Worm (Caenorhabditis elegans) whole organism, L2 larva: ENCODE data around the gene stg-1.

ENCODE experiments used
- C34F6.9 ChIP-seq: fragments of 150-350 bp; optimal IDR thresholded peaks from 2 replicates; lab custom pipeline; 2014; ENCODE audit warnings: missing biosample characterization, missing genetic modification characterization
- R02D3.7 ChIP-seq: fragments of 150-350 bp; optimal IDR thresholded peaks from 2 replicates; lab custom pipeline; 2014; ENCODE audit warnings: missing biosample characterization, missing genetic modification characterization
- Y55F3AM.14 ChIP-seq: fragments of 200-800 bp; sonication (Bioruptor generic); optimal IDR thresholded peaks from 2 replicates; lab custom pipeline; 2018; ENCODE audit warnings: mild to moderate bottlenecking, missing genetic modification characterization, missing compliant biosample characterization
- alr-1 ChIP-seq: fragments of 150-350 bp; optimal IDR thresholded peaks from 2 replicates; lab custom pipeline; 2014; ENCODE audit warnings: missing biosample characterization, missing genetic modification characterization
- aly-2 ChIP-seq: fragments of 150-350 bp; optimal IDR thresholded peaks from 2 replicates; lab custom pipeline; 2014; ENCODE audit warnings: missing biosample characterization, missing genetic modification characterization
- ama-1 ChIP-seq: fragments of 150-350 bp; optimal IDR thresholded peaks from 2 replicates; lab custom pipeline; 2018; ENCODE audit warnings: inconsistent platforms
- blmp-1 ChIP-seq: sonication (generic microtip); optimal IDR thresholded peaks from 2 replicates; lab custom pipeline; 2017; ENCODE audit warnings: missing genetic modification characterization, mild to moderate bottlenecking, missing compliant biosample characterization, antibody characterized with exemption, moderate library complexity; ENCODE audit not compliant: insufficient read depth
- ceh-16 ChIP-seq: fragments of 150-350 bp; optimal IDR thresholded peaks from 2 replicates; lab custom pipeline; 2014; ENCODE audit warnings: missing biosample characterization, missing genetic modification characterization
- ceh-82 ChIP-seq: fragments of 150-350 bp; optimal IDR thresholded peaks from 2 replicates; lab custom pipeline; 2014; ENCODE audit warnings: missing biosample characterization, missing genetic modification characterization
- crh-2 ChIP-seq: sonication (generic microtip); optimal IDR thresholded peaks from 2 replicates; lab custom pipeline; 2017; ENCODE audit warnings: missing biosample characterization, missing genetic modification characterization
- dmd-4 ChIP-seq: sonication (generic microtip); optimal IDR thresholded peaks from 2 replicates; lab custom pipeline; 2017; ENCODE audit warnings: missing biosample characterization, missing genetic modification characterization
- egl-27 ChIP-seq: sonication (generic microtip); optimal IDR thresholded peaks from 3 replicates; lab custom pipeline; 2017; ENCODE audit warnings: missing biosample characterization, missing genetic modification reagents, missing genetic modification characterization
- elt-1 ChIP-seq: fragments of 150-350 bp; optimal IDR thresholded peaks from 2 replicates; lab custom pipeline; 2014; ENCODE audit warnings: missing biosample characterization, missing genetic modification characterization
- elt-3 ChIP-seq: sonication (generic microtip); optimal IDR thresholded peaks from 2 replicates; lab custom pipeline; 2017; ENCODE audit warnings: missing biosample characterization, missing genetic modification characterization
- fos-1 ChIP-seq: fragments of 150-350 bp; optimal IDR thresholded peaks from 2 replicates; lab custom pipeline; 2014; ENCODE audit warnings: missing biosample characterization, missing genetic modification characterization
- gmeb-1 ChIP-seq: fragments of 150-350 bp; optimal IDR thresholded peaks from 2 replicates; lab custom pipeline; 2014; ENCODE audit warnings: missing biosample characterization, missing genetic modification characterization
- lin-11 ChIP-seq: fragments of 150-350 bp; sonication (generic microtip); optimal IDR thresholded peaks from 2 replicates; lab custom pipeline; 2014; ENCODE audit warnings: missing biosample characterization, missing genetic modification characterization, inconsistent platforms, mixed read lengths
- lin-13 ChIP-seq: fragments of 150-350 bp; optimal IDR thresholded peaks from 2 replicates; lab custom pipeline; 2014; ENCODE audit warnings: missing biosample characterization, missing genetic modification reagents, missing genetic modification characterization
- lin-39 ChIP-seq: fragments of 150-350 bp; optimal IDR thresholded peaks from 2 replicates; lab custom pipeline; 2014; ENCODE audit warnings: missing biosample characterization, missing genetic modification reagents, missing genetic modification characterization
- lsy-2 ChIP-seq, 2 experiments: fragments of 150-350 bp in 1 of 2; sonication (generic microtip) in 1 of 2; optimal IDR thresholded peaks; 2 replicates each; lab custom pipeline; 2014 to 2017; ENCODE audit warnings: missing biosample characterization in 2 of 2, missing genetic modification characterization in 2 of 2
- mab-5 ChIP-seq: fragments of 150-350 bp; optimal IDR thresholded peaks from 2 replicates; lab custom pipeline; 2014; ENCODE audit warnings: missing biosample characterization, missing genetic modification characterization
- mbf-1 ChIP-seq: sonication (generic microtip); optimal IDR thresholded peaks from 2 replicates; lab custom pipeline; 2017; ENCODE audit warnings: missing biosample characterization, missing genetic modification characterization
- mdl-1 ChIP-seq, 2 experiments: fragments of 150-350 bp in 1 of 2; sonication (generic microtip) in 1 of 2; optimal IDR thresholded peaks; 2 replicates each; lab custom pipeline; 2017; ENCODE audit warnings: missing biosample characterization in 2 of 2, missing genetic modification characterization in 2 of 2
- nhr-10 ChIP-seq: sonication (generic microtip); optimal IDR thresholded peaks from 2 replicates; lab custom pipeline; 2017; ENCODE audit warnings: missing biosample characterization, missing genetic modification characterization
- nhr-11 ChIP-seq: fragments of 150-350 bp; optimal IDR thresholded peaks from 2 replicates; lab custom pipeline; 2014; ENCODE audit warnings: missing biosample characterization, missing genetic modification characterization
- nhr-12 ChIP-seq: fragments of 150-350 bp; optimal IDR thresholded peaks from 2 replicates; lab custom pipeline; 2014; ENCODE audit warnings: missing biosample characterization, missing genetic modification characterization
- nhr-129 ChIP-seq: fragments of 150-350 bp; optimal IDR thresholded peaks from 2 replicates; lab custom pipeline; 2014; ENCODE audit warnings: missing biosample characterization, missing genetic modification characterization
- nhr-21 ChIP-seq: fragments of 150-350 bp; optimal IDR thresholded peaks from 2 replicates; lab custom pipeline; 2014; ENCODE audit warnings: missing biosample characterization, missing genetic modification characterization
- nhr-237 ChIP-seq: fragments of 150-350 bp; optimal IDR thresholded peaks from 2 replicates; lab custom pipeline; 2014; ENCODE audit warnings: missing biosample characterization, missing genetic modification characterization
- nhr-6 ChIP-seq: fragments of 150-350 bp; optimal IDR thresholded peaks from 2 replicates; lab custom pipeline; 2014; ENCODE audit warnings: missing biosample characterization, missing genetic modification characterization
- nhr-77 ChIP-seq: fragments of 150-350 bp; optimal IDR thresholded peaks from 2 replicates; lab custom pipeline; 2014; ENCODE audit warnings: missing biosample characterization, missing genetic modification characterization
- peb-1 ChIP-seq: fragments of 150-350 bp; optimal IDR thresholded peaks from 2 replicates; lab custom pipeline; 2014; ENCODE audit warnings: missing biosample characterization, missing genetic modification characterization
- sem-4 ChIP-seq: fragments of 150-350 bp; optimal IDR thresholded peaks from 2 replicates; lab custom pipeline; 2014; ENCODE audit warnings: missing biosample characterization, missing genetic modification reagents, missing genetic modification characterization
- skn-1 ChIP-seq: sonication (generic microtip); optimal IDR thresholded peaks from 2 replicates; lab custom pipeline; 2017; ENCODE audit warnings: missing biosample characterization, missing genetic modification characterization
- sma-3 ChIP-seq: sonication (generic microtip); optimal IDR thresholded peaks from 2 replicates; lab custom pipeline; 2016; ENCODE audit warnings: missing genetic modification reagents, missing genetic modification characterization, missing compliant biosample characterization
- sma-9 ChIP-seq, 2 experiments: fragments of 150-350 bp in 1 of 2; sonication (generic microtip) in 1 of 2; optimal IDR thresholded peaks; 2 replicates each; lab custom pipeline; 2014 to 2016; ENCODE audit warnings: missing genetic modification characterization in 2 of 2, mild to moderate bottlenecking in 1 of 2, missing biosample characterization in 1 of 2, missing compliant biosample characterization in 1 of 2, missing genetic modification reagents in 1 of 2, moderate library complexity in 1 of 2
- snpc-4 ChIP-seq: fragments of 150-350 bp; optimal IDR thresholded peaks from 2 replicates; lab custom pipeline; 2014; ENCODE audit warnings: missing biosample characterization, missing genetic modification characterization
- unc-39 ChIP-seq: fragments of 150-350 bp; optimal IDR thresholded peaks from 2 replicates; lab custom pipeline; 2014; ENCODE audit warnings: missing biosample characterization, missing genetic modification characterization
- unc-62 ChIP-seq: fragments of 150-350 bp; optimal IDR thresholded peaks from 2 replicates; lab custom pipeline; 2014; ENCODE audit warnings: missing biosample characterization, missing genetic modification reagents, missing genetic modification characterization
- zag-1 ChIP-seq: fragments of 150-350 bp; optimal IDR thresholded peaks from 2 replicates; lab custom pipeline; 2014; ENCODE audit warnings: missing biosample characterization, missing genetic modification characterization
- ztf-1 ChIP-seq: fragments of 200-800 bp; sonication (Bioruptor generic); conservative IDR thresholded peaks from 2 replicates; pipeline ENCODE4 v1.3.6; 2022; ENCODE audit warnings: missing genetic modification characterization, missing compliant biosample characterization

Gene stg-1

DNA sequence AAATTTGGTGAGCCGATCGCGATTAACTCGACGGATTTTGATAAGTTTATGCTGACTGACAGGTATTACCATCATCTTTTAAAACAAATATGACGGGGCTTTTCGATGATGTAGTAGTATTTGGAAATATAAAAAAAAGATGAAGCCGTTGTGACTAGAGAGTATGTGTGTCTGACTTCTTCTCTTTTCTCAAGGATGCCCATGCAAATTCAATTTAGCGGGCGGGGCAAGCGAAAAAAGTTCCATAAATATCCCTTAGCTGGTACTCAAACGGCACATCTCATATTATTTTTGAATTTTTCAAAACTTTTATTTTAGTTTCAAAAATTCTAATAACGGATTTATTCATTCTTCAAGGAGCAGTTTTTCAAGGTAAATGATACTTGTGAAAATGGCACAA, at the start of gene stg-1:
stg-1 (minus strand) TSS at position 153 of the 400 bp plus-strand sequence.
- no peak for TF ChIP-seq mdl-1 (tag; optimal IDR thresholded peaks at IDR 0.05; lab: Kevin White, UChicago)
- no peak for TF ChIP-seq mab-5 (tag; lab: Kevin White, UChicago)
- no peak for TF ChIP-seq nhr-6 (tag; lab: Kevin White, UChicago)
- TF ChIP-seq unc-62 (GFP tag; lab: Kevin White, UChicago) = no peak
- TF ChIP-seq dmd-4 (tag; lab: Kevin White, UChicago) = no peak
- no peak for TF ChIP-seq sem-4
- no peak for TF ChIP-seq aly-2
- no peak for TF ChIP-seq R02D3.7 (tag; lab: Kevin White, UChicago)
- no peak for TF ChIP-seq ceh-16 (tag; lab: Kevin White, UChicago)
- TF ChIP-seq nhr-11 (tag; lab: Kevin White, UChicago) = no peak
- TF ChIP-seq elt-1 (tag; lab: Kevin White, UChicago) = no peak
- no peak for TF ChIP-seq sma-9 (GFP tag; optimal IDR thresholded peaks at IDR 0.05; lab: Kevin White, UChicago)
- no peak for TF ChIP-seq sma-9 (tag; optimal IDR thresholded peaks at IDR 0.05; lab: Kevin White, UChicago)
- TF ChIP-seq C34F6.9 (tag; lab: Kevin White, UChicago) = no peak
- TF ChIP-seq nhr-237 (tag; lab: Kevin White, UChicago) = no peak
- no peak for TF ChIP-seq ama-1
- no peak for TF ChIP-seq nhr-10 (tag; lab: Kevin White, UChicago)
- no peak for TF ChIP-seq nhr-129
- no peak for TF ChIP-seq skn-1 (tag; lab: Kevin White, UChicago)

DNA sequence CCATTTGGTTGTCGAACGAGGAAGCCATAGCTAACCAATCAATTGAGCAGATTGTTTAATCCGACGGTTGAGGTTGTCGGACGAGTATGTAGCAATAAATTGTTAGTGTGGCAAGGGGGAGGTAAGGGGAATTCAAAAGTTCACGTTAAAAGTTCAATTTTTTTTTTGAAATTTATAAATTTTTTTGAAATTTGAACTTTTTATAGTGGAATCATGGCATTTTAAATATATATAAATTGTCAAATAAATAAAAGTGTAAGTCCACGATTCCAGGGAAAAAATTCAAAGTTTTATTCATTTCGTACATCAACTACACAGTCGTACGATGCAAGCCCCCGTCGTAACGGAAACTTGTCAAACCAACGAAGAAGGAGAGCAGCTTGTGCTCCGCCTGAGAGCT, 47.9 kb upstream of the stg-1 start, which contains the start of the genes ZK945.7 and ZK945.8:
ZK945.7 (minus strand) TSS at position 101 of the 400 bp plus-strand sequence.
ZK945.8 (plus strand) TSS at position 275 of the 400 bp plus-strand sequence.
- TF ChIP-seq gmeb-1 (tag; lab: Kevin White, UChicago) (no peak), aly-2 (no peak), ama-1 (no peak), nhr-6 (tag; lab: Kevin White, UChicago) (no peak), C34F6.9 (tag; lab: Kevin White, UChicago) (no peak), crh-2 (tag; lab: Kevin White, UChicago) (no peak)

DNA sequence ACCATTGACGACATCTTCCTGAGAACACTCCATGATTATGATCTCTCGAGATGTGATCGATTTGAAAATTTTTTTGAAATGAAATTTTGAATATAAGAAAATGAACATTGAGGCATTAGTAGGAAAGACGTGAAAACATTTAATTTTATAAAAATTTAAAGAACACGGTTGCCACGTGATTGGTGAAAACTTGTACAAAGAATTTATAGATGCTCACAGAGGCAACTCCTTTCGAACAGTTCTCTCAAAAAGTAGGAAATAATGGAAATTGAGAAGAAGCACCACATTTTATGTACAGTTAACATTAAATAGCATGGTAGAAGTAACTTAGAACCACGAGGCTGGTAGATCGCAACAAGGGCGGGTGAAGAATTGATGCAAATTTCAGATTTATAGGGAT, 46.4 kb upstream of the stg-1 start, which contains the start of gene ZK945.6:
ZK945.6 (minus strand) TSS at position 101 of the 400 bp plus-strand sequence.
- no peak for TF ChIP-seq crh-2 (tag; lab: Kevin White, UChicago)
- no peak for TF ChIP-seq lin-39 (tag; lab: Kevin White, UChicago)
- TF ChIP-seq nhr-12 (tag; lab: Kevin White, UChicago) = no peak
- TF ChIP-seq unc-62 (GFP tag; lab: Kevin White, UChicago) = no peak
- no peak for TF ChIP-seq C34F6.9 (tag; lab: Kevin White, UChicago)
- no peak for TF ChIP-seq nhr-21 (tag; lab: Kevin White, UChicago)
- TF ChIP-seq elt-3 (tag; lab: Kevin White, UChicago) = no peak
- no peak for TF ChIP-seq lin-13 (GFP tag; lab: Kevin White, UChicago)
- no peak for TF ChIP-seq egl-27 (tag; lab: Kevin White, UChicago)
- no peak for TF ChIP-seq Y55F3AM.14 (GFP tag; lab: Kevin White, UChicago)
- no peak for TF ChIP-seq nhr-237 (tag; lab: Kevin White, UChicago)
- TF ChIP-seq, all 48 proteins: peak for 0

DNA sequence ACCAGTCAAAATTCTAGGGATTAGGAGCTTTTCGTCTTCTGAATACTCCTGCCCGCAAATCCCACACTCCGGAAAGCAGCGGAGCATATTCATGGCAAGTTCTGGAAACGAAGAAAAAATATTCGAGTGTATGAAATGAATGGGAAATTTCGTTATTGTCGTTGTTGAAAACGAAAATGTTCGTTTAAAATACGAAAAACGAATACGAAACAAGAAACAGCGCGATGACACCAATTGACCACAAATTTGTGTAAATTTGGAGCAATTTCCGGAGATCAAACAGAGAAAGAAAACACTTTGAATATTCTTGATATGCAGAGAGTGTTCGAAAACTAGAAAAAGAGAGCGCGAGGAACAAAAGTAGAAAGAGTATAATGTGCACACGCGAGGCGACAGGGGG, 45.1 kb upstream of the stg-1 start, which contains the start of gene ZK945.4:
ZK945.4 (minus strand) TSS at position 101 of the 400 bp plus-strand sequence.
- no peak for TF ChIP-seq alr-1 (tag; lab: Kevin White, UChicago)
- TF ChIP-seq dmd-4 (tag; lab: Kevin White, UChicago) = no peak
- TF ChIP-seq nhr-77 (tag; lab: Kevin White, UChicago) = no peak
- TF ChIP-seq lin-11 (tag; lab: Kevin White, UChicago) = no peak
- no peak for TF ChIP-seq lin-13 (GFP tag; lab: Kevin White, UChicago)
- no peak for TF ChIP-seq unc-39 (tag; lab: Kevin White, UChicago)
- TF ChIP-seq nhr-12 (tag; lab: Kevin White, UChicago) = no peak
- TF ChIP-seq blmp-1 (tag; lab: Kevin White, UChicago) = no peak
- TF ChIP-seq snpc-4 (tag; lab: Kevin White, UChicago) = no peak
- TF ChIP-seq mbf-1 = no peak

DNA sequence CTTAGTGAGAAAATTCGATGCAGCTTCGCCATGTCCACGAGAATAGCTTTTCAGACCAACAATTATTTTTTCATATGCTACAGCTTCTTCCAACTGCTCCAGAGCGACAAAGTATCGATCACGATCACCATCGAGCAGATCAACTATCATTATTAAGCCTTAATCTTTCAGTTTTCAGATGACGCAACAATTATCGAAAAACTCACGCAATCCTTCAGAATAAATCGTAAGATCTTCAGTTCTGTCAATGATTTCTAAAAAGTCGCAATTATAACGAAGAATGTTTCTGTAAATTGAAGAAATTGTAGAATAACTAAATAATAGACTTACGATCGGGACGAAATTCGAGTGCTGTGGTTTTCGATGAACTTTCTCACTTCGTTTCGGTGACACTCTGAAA, 42.8 kb upstream of the stg-1 start:
- no peak for TF ChIP-seq fos-1
- no peak for TF ChIP-seq R02D3.7 (tag; lab: Kevin White, UChicago)
- TF ChIP-seq ceh-82 (tag; lab: Kevin White, UChicago) = no peak
- no peak for TF ChIP-seq C34F6.9 (tag; lab: Kevin White, UChicago)
- no peak for TF ChIP-seq mab-5 (tag; lab: Kevin White, UChicago)
- no peak for TF ChIP-seq blmp-1 (tag; lab: Kevin White, UChicago)
- TF ChIP-seq nhr-21 (tag; lab: Kevin White, UChicago) = no peak
- no peak for TF ChIP-seq zag-1 (tag; lab: Kevin White, UChicago)
- TF ChIP-seq peb-1 (tag; lab: Kevin White, UChicago) = no peak
- no peak for TF ChIP-seq sma-3 (GFP tag; lab: Kevin White, UChicago)
- no peak for TF ChIP-seq elt-3 (tag; lab: Kevin White, UChicago)
- no peak for TF ChIP-seq lsy-2 (tag; optimal IDR thresholded peaks at IDR 0.05; lab: Kevin White, UChicago)
- no peak for TF ChIP-seq ceh-16 (tag; lab: Kevin White, UChicago)
- TF ChIP-seq mdl-1 (tag; optimal IDR thresholded peaks at IDR 0.05; lab: Kevin White, UChicago) = no peak
- TF ChIP-seq skn-1 (tag; lab: Kevin White, UChicago) = no peak
- no peak for TF ChIP-seq ztf-1 (GFP tag; lab: Robert Waterston, UW)
